Fruit fly (Drosophila melanogaster) whole organism, embryonic: ENCODE results near the gene Tom40.

Experiments used
- Awh ChIP-seq: fragments of 200-800 bp; sonication (Bioruptor generic); IDR thresholded peaks from 2 replicates; pipeline ENCODE4, ENCODE4 v1.3.6; 2022; ENCODE audit warnings: missing biosample characterization, missing genetic modification characterization
- Blimp-1 ChIP-seq: fragments of 200-800 bp; sonication (Bioruptor generic); optimal IDR thresholded peaks from 3 replicates; lab custom pipeline; 2018; ENCODE audit warnings: missing biosample characterization, missing genetic modification characterization, mild to moderate bottlenecking, moderate library complexity, missing genetic modification reagents
- BtbVII ChIP-seq: fragments of 200-800 bp; sonication (Bioruptor generic); optimal IDR thresholded peaks from 3 replicates; lab custom pipeline; 2017; ENCODE audit warnings: missing biosample characterization, mild to moderate bottlenecking, missing genetic modification characterization
- CG10267 ChIP-seq: fragments of 200-800 bp; sonication (Bioruptor generic); optimal IDR thresholded peaks from 2 replicates; lab custom pipeline; 2018; ENCODE audit warnings: missing biosample characterization, mild to moderate bottlenecking, missing genetic modification characterization, moderate library complexity
- CG10462 ChIP-seq: fragments of 200-800 bp; sonication (Bioruptor generic); optimal IDR thresholded peaks from 2 replicates; lab custom pipeline; 2016; ENCODE audit warnings: missing biosample characterization, missing genetic modification characterization
- CG10654 ChIP-seq: fragments of 200-800 bp; sonication (Bioruptor generic); optimal IDR thresholded peaks from 2 replicates; lab custom pipeline; 2016; ENCODE audit warnings: missing biosample characterization, missing genetic modification characterization
- CG11695 ChIP-seq: fragments of 200-800 bp; sonication (Bioruptor generic); IDR thresholded peaks from 3 replicates; pipeline ENCODE4 v1.3.6; 2022; ENCODE audit warnings: missing biosample characterization, missing genetic modification characterization
- CG12744 ChIP-seq: fragments of 200-800 bp; sonication (Bioruptor generic); optimal IDR thresholded peaks from 2 replicates; lab custom pipeline; 2016; ENCODE audit warnings: missing biosample characterization, missing genetic modification characterization
- CG14050 ChIP-seq: fragments of 200-800 bp; sonication (Bioruptor generic); IDR thresholded peaks from 3 replicates; pipeline ENCODE4 v1.3.6; 2022; ENCODE audit warnings: missing biosample characterization, missing genetic modification characterization
- CG16813 ChIP-seq: fragments of 200-800 bp; sonication (Bioruptor generic); IDR thresholded peaks from 3 replicates; pipeline ENCODE4 v1.3.6; 2022; ENCODE audit warnings: missing biosample characterization, missing genetic modification characterization; ENCODE audit not compliant: partially characterized antibody
- CG16815 ChIP-seq: fragments of 200-800 bp; sonication (Bioruptor generic); optimal IDR thresholded peaks from 3 replicates; lab custom pipeline; 2017; ENCODE audit warnings: missing biosample characterization, mild to moderate bottlenecking, missing genetic modification characterization
- CG17829 ChIP-seq: fragments of 200-800 bp; optimal IDR thresholded peaks from 2 replicates; lab custom pipeline; 2019; ENCODE audit warnings: missing biosample characterization, mild to moderate bottlenecking, missing genetic modification characterization, moderate library complexity
- CG1792 ChIP-seq: fragments of 200-800 bp; sonication (Bioruptor generic); optimal IDR thresholded peaks from 2 replicates; lab custom pipeline; 2016; ENCODE audit warnings: missing biosample characterization, missing genetic modification characterization
- CG18764 ChIP-seq: fragments of 200-800 bp; sonication (Bioruptor generic); optimal IDR thresholded peaks from 3 replicates; lab custom pipeline; 2016; ENCODE audit warnings: missing biosample characterization, missing genetic modification characterization
- CG30020 ChIP-seq: fragments of 200-800 bp; optimal IDR thresholded peaks from 2 replicates; lab custom pipeline; 2019; ENCODE audit warnings: missing biosample characterization, mild to moderate bottlenecking, missing genetic modification characterization, moderate library complexity
- CG32772 ChIP-seq: fragments of 200-800 bp; sonication (Bioruptor generic); IDR thresholded peaks from 2 replicates; pipeline ENCODE4 v1.3.6; 2022; ENCODE audit warnings: missing biosample characterization, missing genetic modification characterization
- CG3838 ChIP-seq: fragments of 200-800 bp; sonication (Bioruptor generic); optimal IDR thresholded peaks from 3 replicates; lab custom pipeline; 2016; ENCODE audit warnings: missing biosample characterization, missing genetic modification characterization
- CG4424 ChIP-seq: fragments of 200-800 bp; sonication (Bioruptor generic); optimal IDR thresholded peaks from 3 replicates; lab custom pipeline; 2016; ENCODE audit warnings: missing biosample characterization, missing genetic modification characterization
- CG7963 ChIP-seq: fragments of 200-800 bp; sonication (Bioruptor generic); IDR thresholded peaks from 3 replicates; pipeline ENCODE4 v1.3.6; 2022; ENCODE audit warnings: missing biosample characterization, missing genetic modification characterization; ENCODE audit not compliant: partially characterized antibody
- CG8478 ChIP-seq: fragments of >200 bp; optimal IDR thresholded peaks from 2 replicates; lab custom pipeline; 2018
- D19A ChIP-seq: fragments of 200-800 bp; optimal IDR thresholded peaks from 3 replicates; lab custom pipeline; 2019; ENCODE audit warnings: missing biosample characterization, mild to moderate bottlenecking, missing genetic modification characterization, moderate library complexity
- D19B ChIP-seq: fragments of 200-800 bp; sonication (Bioruptor generic); optimal IDR thresholded peaks from 2 replicates; lab custom pipeline; 2017; ENCODE audit warnings: missing biosample characterization, mild to moderate bottlenecking, missing genetic modification characterization
- Dek ChIP-seq: fragments of 200-800 bp; sonication (Bioruptor generic); optimal IDR thresholded peaks from 3 replicates; lab custom pipeline; 2019; ENCODE audit warnings: missing biosample characterization, mild to moderate bottlenecking, missing genetic modification characterization, moderate library complexity
- Dfd ChIP-seq, 2 experiments: fragments of >200 bp; optimal IDR thresholded peaks; 2 replicates each; lab custom pipeline; 2017; ENCODE audit warnings: missing biosample characterization in 2 of 2, missing genetic modification characterization in 2 of 2
- Gug ChIP-seq: fragments of 200-800 bp; sonication (Bioruptor generic); IDR thresholded peaks from 4 replicates; pipeline ENCODE4 v1.3.6; 2022; ENCODE audit warnings: missing biosample characterization, missing genetic modification characterization
- Hr39 ChIP-seq: fragments of >200 bp; optimal IDR thresholded peaks from 2 replicates; lab custom pipeline; 2017
- Mrtf ChIP-seq: fragments of 200-800 bp; sonication (Bioruptor generic); IDR thresholded peaks from 3 replicates; pipeline ENCODE4 v1.3.6; 2022; ENCODE audit warnings: missing biosample characterization, missing genetic modification characterization
- Sox100B ChIP-seq: fragments of 200-800 bp; sonication (Bioruptor generic); optimal IDR thresholded peaks from 3 replicates; lab custom pipeline; 2018; ENCODE audit warnings: missing biosample characterization, mild to moderate bottlenecking, missing genetic modification characterization
- Sox102F ChIP-seq: fragments of 200-800 bp; sonication (Bioruptor generic); optimal IDR thresholded peaks from 2 replicates; lab custom pipeline; 2018; ENCODE audit warnings: missing biosample characterization, mild to moderate bottlenecking, missing genetic modification characterization, moderate library complexity
- Ssrp ChIP-seq: fragments of 200-800 bp; sonication (Bioruptor generic); optimal IDR thresholded peaks from 2 replicates; lab custom pipeline; 2018; ENCODE audit warnings: missing biosample characterization, mild to moderate bottlenecking, missing genetic modification characterization, moderate library complexity
- Xrp1 ChIP-seq: fragments of 200-800 bp; sonication (Bioruptor generic); IDR thresholded peaks from 2 replicates; pipeline ENCODE4 v1.3.6; 2022; ENCODE audit warnings: missing biosample characterization, missing genetic modification characterization
- abd-A ChIP-seq: fragments of 200-800 bp; sonication (Bioruptor generic); optimal IDR thresholded peaks from 3 replicates; lab custom pipeline; 2019; ENCODE audit warnings: missing biosample characterization, mild to moderate bottlenecking, missing genetic modification characterization, moderate library complexity
- amos ChIP-seq: fragments of 200-800 bp; sonication (Bioruptor generic); IDR thresholded peaks from 2 replicates; pipeline ENCODE4 v1.3.6; 2022; ENCODE audit warnings: missing biosample characterization, missing genetic modification characterization; ENCODE audit not compliant: partially characterized antibody
- ato ChIP-seq: fragments of 200-800 bp; sonication (Bioruptor generic); IDR thresholded peaks from 2 replicates; pipeline ENCODE4 v1.3.6; 2022; ENCODE audit warnings: missing biosample characterization, missing genetic modification characterization; ENCODE audit not compliant: partially characterized antibody
- chn ChIP-seq: fragments of 200-800 bp; sonication (Bioruptor generic); optimal IDR thresholded peaks from 2 replicates; lab custom pipeline; 2016; ENCODE audit warnings: missing biosample characterization, missing genetic modification characterization
- corto ChIP-seq: fragments of 200-800 bp; sonication (Bioruptor generic); optimal IDR thresholded peaks from 2 replicates; lab custom pipeline; 2016; ENCODE audit warnings: missing biosample characterization, mild to moderate bottlenecking, missing genetic modification characterization, moderate library complexity
- crp ChIP-seq, 2 experiments: fragments of 200-800 bp; sonication (Bioruptor generic); optimal IDR thresholded peaks; 2 replicates in 1 of 2; 3 replicates in 1 of 2; lab custom pipeline; 2017; ENCODE audit warnings: missing biosample characterization in 2 of 2, missing genetic modification characterization in 2 of 2, mild to moderate bottlenecking in 1 of 2, moderate library complexity in 1 of 2
- dmrt11E ChIP-seq: fragments of 200-800 bp; sonication (Bioruptor generic); optimal IDR thresholded peaks from 3 replicates; lab custom pipeline; 2018; ENCODE audit warnings: missing biosample characterization, mild to moderate bottlenecking, missing genetic modification characterization, moderate library complexity
- gcm2 ChIP-seq: fragments of 200-800 bp; sonication (Bioruptor generic); optimal IDR thresholded peaks from 2 replicates; lab custom pipeline; 2016; ENCODE audit warnings: missing biosample characterization, missing genetic modification characterization
- ham ChIP-seq: fragments of 200-800 bp; sonication (Bioruptor generic); IDR thresholded peaks from 2 replicates; pipeline ENCODE4 v1.3.6; 2022; ENCODE audit warnings: missing biosample characterization, missing genetic modification characterization
- ind ChIP-seq: fragments of 200-800 bp; sonication (Bioruptor generic); optimal IDR thresholded peaks from 3 replicates; lab custom pipeline; 2016; ENCODE audit warnings: missing biosample characterization, missing genetic modification characterization
- inv ChIP-seq: fragments of 200-800 bp; sonication (Bioruptor generic); IDR thresholded peaks from 2 replicates; pipeline ENCODE4 v1.3.6; 2022; ENCODE audit warnings: missing biosample characterization, missing genetic modification characterization; ENCODE audit not compliant: partially characterized antibody
- p53 ChIP-seq: fragments of 200-800 bp; sonication (Bioruptor generic); optimal IDR thresholded peaks from 2 replicates; lab custom pipeline; 2016; ENCODE audit warnings: missing biosample characterization, missing genetic modification characterization
- peb ChIP-seq: fragments of 200-800 bp; sonication (Bioruptor generic); IDR thresholded peaks from 2 replicates; pipeline ENCODE4 v1.3.6; 2022; ENCODE audit warnings: missing biosample characterization, missing genetic modification characterization
- pnt ChIP-seq: fragments of 200-800 bp; sonication (Bioruptor generic); optimal IDR thresholded peaks from 3 replicates; lab custom pipeline; 2016; ENCODE audit warnings: missing biosample characterization, missing genetic modification characterization
- repo ChIP-seq: fragments of 200-800 bp; sonication (Bioruptor generic); optimal IDR thresholded peaks from 2 replicates; lab custom pipeline; 2016; ENCODE audit warnings: missing biosample characterization, missing genetic modification characterization
- slbo ChIP-seq: fragments of 200-800 bp; sonication (Bioruptor generic); IDR thresholded peaks from 2 replicates; pipeline ENCODE4 v1.3.6; 2022; ENCODE audit warnings: missing biosample characterization, missing genetic modification characterization
- sob ChIP-seq: fragments of 200-800 bp; sonication (Bioruptor generic); IDR thresholded peaks from 2 replicates; pipeline ENCODE4 v1.3.6; 2022; ENCODE audit warnings: missing biosample characterization, missing genetic modification characterization
- tgo ChIP-seq: fragments of 200-800 bp; sonication (Bioruptor generic); IDR thresholded peaks from 3 replicates; pipeline ENCODE4 v1.3.6; 2022; ENCODE audit warnings: missing biosample characterization, missing genetic modification characterization
- vfl ChIP-seq: fragments of 200-800 bp; sonication (Bioruptor generic); optimal IDR thresholded peaks from 2 replicates; lab custom pipeline; 2016; ENCODE audit warnings: missing biosample characterization, missing genetic modification characterization

The Tom40 gene

DNA sequence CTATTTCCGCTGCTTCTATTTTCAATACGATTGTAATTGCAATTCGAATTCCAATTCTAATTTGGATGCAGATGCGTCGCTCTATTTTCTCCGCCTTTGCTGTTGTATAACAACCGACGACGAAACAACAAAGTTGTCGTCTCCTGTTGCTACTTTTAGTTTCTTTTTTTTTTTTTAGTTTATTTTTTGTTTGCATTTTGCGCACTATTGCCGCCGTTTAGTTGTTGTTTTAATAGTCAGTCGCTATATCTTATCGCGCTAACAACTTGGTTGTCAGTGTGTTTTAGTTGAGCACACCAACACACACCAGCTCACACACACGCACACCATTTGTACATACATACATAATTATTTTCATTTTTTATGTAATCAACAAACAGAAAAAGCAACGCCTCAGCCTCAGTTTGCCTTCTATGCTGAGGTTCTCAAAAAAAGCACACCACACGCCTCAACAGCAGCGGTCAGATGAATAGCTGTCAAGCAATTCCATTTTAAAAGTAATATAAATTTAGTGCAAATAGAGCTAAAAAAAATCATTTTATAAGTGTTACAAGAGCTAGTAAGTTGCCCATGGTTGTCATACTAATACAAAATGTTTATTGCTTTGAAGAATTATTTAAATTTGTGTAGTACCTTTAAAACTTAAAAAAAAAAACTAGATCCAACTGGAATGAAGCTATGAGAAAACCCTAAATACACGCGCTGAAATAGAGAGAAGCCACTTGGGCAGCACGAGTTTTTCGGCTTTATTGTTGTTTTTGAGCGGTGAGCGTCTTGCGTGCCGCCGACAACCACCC is 35.2 kb upstream of the Tom40 start (continued):
- TF ChIP-seq CG7963 (no peak), Awh (GFP tag; lab: Robert Waterston, UW) (no peak), corto (no peak), CG14050 (GFP tag; lab: Robert Waterston, UW) (peak; percentile 46; the same call in 1 of the 3 replicates), chn (GFP tag; lab: Kevin White, UChicago) (no peak), vfl (peak; percentile 59), amos (no peak), Xrp1 (peak; percentile 65), CG3838 (GFP tag; lab: Kevin White, UChicago) (peak; percentile 37), CG11695 (GFP tag; lab: Robert Waterston, UW) (peak; percentile 77), sob (GFP tag; lab: Robert Waterston, UW) (peak; percentile 56; the same call in 1 of the 2 replicates), CG16815 (peak; percentile 28), Dfd (GFP tag; optimal IDR thresholded peaks at IDR 0.05; lab: Kevin White, UChicago) (no peak), CG12744 (GFP tag; lab: Kevin White, UChicago) (no peak), BtbVII (GFP tag; lab: Kevin White, UChicago) (peak; percentile 86), Sox100B (GFP tag; lab: Kevin White, UChicago) (peak; percentile 74), CG10462 (no peak), p53 (GFP tag; lab: Kevin White, UChicago) (no peak), Dek (tag; lab: Kevin White, UChicago) (peak; percentile 84), inv (no peak), CG4424 (GFP tag; lab: Kevin White, UChicago) (peak; percentile 65), gcm2 (GFP tag; lab: Kevin White, UChicago) (peak; percentile 36), D19B (GFP tag; lab: Kevin White, UChicago) (peak; percentile 75), CG10267 (peak; percentile 60), abd-A (tag; lab: Kevin White, UChicago) (peak; percentile 18), CG1792 (GFP tag; lab: Kevin White, UChicago) (no peak), tgo (peak; percentile 60; the same call in 2 of the 3 replicates), CG30020 (tag; lab: Kevin White, UChicago) (no peak), ato (GFP tag; lab: Robert Waterston, UW) (no peak), CG10654 (GFP tag; lab: Kevin White, UChicago) (peak; percentile 32), CG18764 (GFP tag; lab: Kevin White, UChicago) (no peak), Ssrp (tag; lab: Kevin White, UChicago) (peak; percentile 18), repo (GFP tag; lab: Kevin White, UChicago) (no peak), peb (GFP tag; lab: Robert Waterston, UW) (no peak), Gug (peak; percentile 38; the same call in 2 of the 4 replicates), Hr39 (lab: Kevin White, UChicago) (no peak), pnt (GFP tag; lab: Kevin White, UChicago) (no peak), Sox102F (GFP tag; lab: Kevin White, UChicago) (peak; percentile 75), crp (GFP tag; optimal IDR thresholded peaks at IDR 0.05; lab: Kevin White, UChicago) (peak in 1 of 2 experiments; percentile 20), D19A (peak; percentile 72), ham (GFP tag; lab: Robert Waterston, UW) (peak; percentile 64; the same call in 1 of the 2 replicates), CG16813 (GFP tag; lab: Robert Waterston, UW) (no peak), CG17829 (tag; lab: Kevin White, UChicago) (peak; percentile 66), Blimp-1 (peak; percentile 72), Mrtf (peak; percentile 30; the same call in 1 of the 3 replicates), ind (peak; percentile 54), dmrt11E (peak; percentile 20), CG8478 (lab: Kevin White, UChicago) (no peak), slbo (peak; percentile 81), CG32772 (GFP tag; lab: Robert Waterston, UW) (peak; percentile 69)
